Worm (Caenorhabditis elegans) whole organism, midembryonic: ENCODE data around the gene tyra-3.

Source experiments
- klf-2 ChIP-seq: fragments of 200-800 bp; sonication (Bioruptor generic); conservative IDR thresholded peaks from 2 replicates; pipeline ENCODE4 v1.3.6; 2022; ENCODE audit warnings: missing genetic modification reagents, missing genetic modification characterization, missing compliant biosample characterization
- ztf-29 ChIP-seq: fragments of 200-800 bp; sonication (Bioruptor generic); IDR thresholded peaks from 2 replicates; pipeline ENCODE4 v1.3.6; 2022; ENCODE audit warnings: missing genetic modification reagents, missing genetic modification characterization, missing compliant biosample characterization

DNA sequence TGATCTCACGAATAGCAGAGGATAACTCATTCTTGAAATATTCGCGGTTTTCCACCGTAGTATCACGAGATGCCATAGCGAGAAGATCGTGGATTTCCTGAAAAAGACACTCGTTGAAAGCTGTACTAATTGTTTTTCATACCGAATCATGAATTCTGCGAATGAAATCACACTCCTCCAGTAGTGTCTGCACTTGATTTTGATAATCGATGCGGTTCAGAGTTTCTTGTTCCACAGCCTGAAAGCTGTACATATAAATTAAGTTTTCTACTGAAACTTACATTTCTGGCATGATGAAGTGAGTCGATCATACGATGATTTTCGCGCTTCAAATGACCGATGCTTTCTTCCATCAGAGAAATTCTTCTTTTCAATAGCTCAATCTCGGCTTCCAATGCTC is 33.4 kb upstream of the tyra-3 start:
- TF ChIP-seq klf-2 (GFP tag; lab: Robert Waterston, UW) (no peak), ztf-29 (GFP tag; lab: Robert Waterston, UW) (no peak)
